Worm (Caenorhabditis elegans) whole organism, L4/young adult: ENCODE results near the gene Y17D7B.10.

Experiments used
- W03F9.2 ChIP-seq: fragments of 150-350 bp; optimal IDR thresholded peaks from 2 replicates; lab custom pipeline; 2014; ENCODE audit warnings: missing biosample characterization, missing genetic modification characterization
- him-1 ChIP-seq: sonication (generic microtip); optimal IDR thresholded peaks from 2 replicates; lab custom pipeline; 2016; ENCODE audit warnings: missing genotype, missing genetic modification reagents, missing genetic modification characterization, missing compliant biosample characterization

- TF ChIP-seq W03F9.2 (tag; lab: Kevin White, UChicago): no peak
- no peak for TF ChIP-seq him-1
Measured at ce11 chrV:18746937-18747660, 36.4 kb upstream of the Y17D7B.10 start, which contains the start of gene clec-251.
